Worm (Caenorhabditis elegans) whole organism, L3 larva: ENCODE data around the gene F35G12.7.

ENCODE experiments used
- ceh-16 ChIP-seq: sonication (generic microtip); optimal IDR thresholded peaks from 2 replicates; lab custom pipeline; 2017; ENCODE audit warnings: missing biosample characterization, missing genetic modification characterization
- ceh-28 ChIP-seq: fragments of 150-350 bp; optimal IDR thresholded peaks from 2 replicates; lab custom pipeline; 2014; ENCODE audit warnings: missing biosample characterization, missing genetic modification reagents, missing genetic modification characterization
- elt-2 ChIP-seq: sonication (generic microtip); optimal IDR thresholded peaks from 2 replicates; lab custom pipeline; 2016; ENCODE audit warnings: missing genetic modification reagents, mild to moderate bottlenecking, missing genetic modification characterization, missing compliant biosample characterization
- elt-3 ChIP-seq, 3 experiments: fragments of 150-350 bp in 1 of 3; sonication (generic microtip) in 2 of 3; optimal IDR thresholded peaks; 2 replicates in 2 of 3; 4 replicates in 1 of 3; lab custom pipeline; 2014 to 2017; ENCODE audit warnings: missing biosample characterization in 3 of 3, missing genetic modification characterization in 3 of 3
- fkh-10 ChIP-seq: sonication (generic microtip); optimal IDR thresholded peaks from 2 replicates; lab custom pipeline; 2017; ENCODE audit warnings: missing biosample characterization, missing genetic modification reagents, missing genetic modification characterization
- nfya-1 ChIP-seq: sonication (generic microtip); optimal IDR thresholded peaks from 2 replicates; lab custom pipeline; 2017; ENCODE audit warnings: missing genetic modification characterization, mild to moderate bottlenecking, missing compliant biosample characterization, antibody characterized with exemption, moderate library complexity; ENCODE audit not compliant: insufficient read depth
- nhr-76 ChIP-seq: fragments of 150-350 bp; sonication (generic microtip); optimal IDR thresholded peaks from 5 replicates; lab custom pipeline; 2014; ENCODE audit warnings: missing biosample characterization, missing genetic modification characterization
- pha-4 ChIP-seq: fragments of 150-350 bp; optimal IDR thresholded peaks from 2 replicates; lab custom pipeline; 2014; ENCODE audit warnings: missing biosample characterization, missing genetic modification reagents, missing genetic modification characterization
- ztf-11 ChIP-seq: fragments of 150-350 bp; optimal IDR thresholded peaks from 2 replicates; lab custom pipeline; 2014; ENCODE audit warnings: missing biosample characterization, missing genetic modification characterization
- ztf-4 ChIP-seq: fragments of 150-350 bp; optimal IDR thresholded peaks from 2 replicates; lab custom pipeline; 2014; ENCODE audit warnings: missing biosample characterization, missing genetic modification characterization

DNA sequence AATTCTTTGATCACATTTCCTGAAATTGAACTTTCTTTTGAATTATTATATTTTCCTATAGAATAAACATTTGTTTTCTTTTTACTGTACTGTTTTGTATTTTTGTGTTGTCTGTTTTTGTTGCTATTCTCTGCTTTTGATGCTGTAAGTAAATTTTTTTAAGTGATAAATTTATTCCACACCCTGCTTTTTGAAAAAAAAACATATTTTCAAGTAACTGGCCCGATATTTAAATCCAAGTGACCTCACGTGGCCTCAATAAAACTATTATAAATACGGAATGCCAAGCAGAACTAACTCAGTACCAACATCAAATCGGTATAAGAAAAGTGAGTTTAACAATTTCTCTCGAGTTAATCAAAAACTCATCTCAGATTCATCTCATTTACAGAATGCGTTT lies 41.0 kb upstream of the F35G12.7 start, which contains the start of gene clec-151:
- TF ChIP-seq ztf-4 (no peak), elt-2 (tag; lab: Kevin White, UChicago) (no peak), nfya-1 (tag; lab: Kevin White, UChicago) (no peak), ceh-28 (no peak), fkh-10 (GFP tag; lab: Kevin White, UChicago) (no peak), nhr-76 (tag; lab: Kevin White, UChicago) (no peak), ceh-16 (tag; lab: Kevin White, UChicago) (no peak), elt-3 (tag; optimal IDR thresholded peaks at IDR 0.05; lab: Kevin White, UChicago) (no peak), ztf-11 (no peak), pha-4 (tag; lab: Kevin White, UChicago) (no peak)
